Worm (Caenorhabditis elegans) whole organism, L1 larva: ENCODE results near the gene W02D7.8.
A peak's percentile ranks its signal among the peaks of the same experiment; 100 is the strongest.

Experiments
- C16A3.4 ChIP-seq: fragments of 150-350 bp; optimal IDR thresholded peaks from 2 replicates; lab custom pipeline; 2014; ENCODE audit warnings: missing biosample characterization, missing genetic modification characterization
- F16B12.6 ChIP-seq: fragments of 150-350 bp; optimal IDR thresholded peaks from 2 replicates; lab custom pipeline; 2014; ENCODE audit warnings: missing biosample characterization, missing genetic modification characterization
- alr-1 ChIP-seq: fragments of 200-800 bp; sonication (Bioruptor generic); optimal IDR thresholded peaks from 2 replicates; lab custom pipeline; 2018; ENCODE audit warnings: borderline replicate concordance, mild to moderate bottlenecking, missing genetic modification characterization, missing compliant biosample characterization
- blmp-1 ChIP-seq: fragments of 150-350 bp; optimal IDR thresholded peaks from 2 replicates; lab custom pipeline; 2014; ENCODE audit warnings: missing biosample characterization, missing genetic modification characterization
- ceh-63 ChIP-seq: fragments of 200-800 bp; sonication (Bioruptor generic); optimal IDR thresholded peaks from 2 replicates; lab custom pipeline; 2018; ENCODE audit warnings: mild to moderate bottlenecking, missing genetic modification characterization, missing compliant biosample characterization
- ceh-82 ChIP-seq, 3 experiments: fragments of 150-350 bp in 1 of 3; sonication (generic microtip) in 2 of 3; optimal IDR thresholded peaks; 2 replicates each; lab custom pipeline; 2014 to 2017; ENCODE audit warnings: missing biosample characterization in 3 of 3, missing genetic modification characterization in 3 of 3
- ceh-88 ChIP-seq: fragments of 200-800 bp; sonication (Bioruptor generic); IDR thresholded peaks from 2 replicates; pipeline ENCODE4 v1.3.6; 2022; ENCODE audit warnings: missing genetic modification characterization, missing compliant biosample characterization
- ceh-90 ChIP-seq: sonication (generic microtip); optimal IDR thresholded peaks from 2 replicates; lab custom pipeline; 2016; ENCODE audit warnings: missing genetic modification characterization, missing compliant biosample characterization
- ces-1 ChIP-seq: fragments of 150-350 bp; optimal IDR thresholded peaks from 2 replicates; lab custom pipeline; 2014; ENCODE audit warnings: missing biosample characterization, missing genetic modification reagents, missing genetic modification characterization
- dsc-1 ChIP-seq: sonication (generic microtip); optimal IDR thresholded peaks from 2 replicates; lab custom pipeline; 2016; ENCODE audit warnings: mild to moderate bottlenecking, missing genetic modification characterization, missing compliant biosample characterization
- efl-1 ChIP-seq, 4 experiments: fragments of 150-350 bp; optimal IDR thresholded peaks in 3 of 4; peaks in 1 of 4; 1 replicate in 1 of 4; 2 replicates in 3 of 4; lab custom pipeline; 2014; ENCODE audit warnings: missing biosample characterization in 2 of 4, missing genetic modification characterization in 2 of 4, missing genetic modification reagents in 2 of 4
- egl-13 ChIP-seq: sonication (generic microtip); optimal IDR thresholded peaks from 2 replicates; lab custom pipeline; 2016; ENCODE audit warnings: missing genotype, missing genetic modification reagents, missing genetic modification characterization, missing compliant biosample characterization
- elt-2 ChIP-seq: sonication (generic microtip); optimal IDR thresholded peaks from 2 replicates; lab custom pipeline; 2016; ENCODE audit warnings: missing genetic modification characterization, mild to moderate bottlenecking, inconsistent platforms, missing compliant biosample characterization, missing genetic modification reagents
- elt-3 ChIP-seq, 6 experiments: fragments of 150-350 bp in 1 of 6; sonication (generic microtip); optimal IDR thresholded peaks; 2 replicates each; lab custom pipeline; 2017 to 2018; ENCODE audit warnings: missing biosample characterization in 6 of 6, missing genetic modification characterization in 6 of 6, inconsistent platforms in 1 of 6
- fkh-8 ChIP-seq: sonication (generic microtip); optimal IDR thresholded peaks from 2 replicates; lab custom pipeline; 2016; ENCODE audit warnings: mild to moderate bottlenecking, missing genetic modification characterization, missing compliant biosample characterization
- isw-1 ChIP-seq: fragments of 200-800 bp; sonication (Bioruptor generic); IDR thresholded peaks from 2 replicates; pipeline ENCODE4 v1.3.6; 2022; ENCODE audit warnings: missing genetic modification characterization, missing compliant biosample characterization
- jun-1 ChIP-seq: fragments of 150-350 bp; optimal IDR thresholded peaks from 2 replicates; lab custom pipeline; 2014; ENCODE audit warnings: missing biosample characterization, missing genetic modification reagents, missing genetic modification characterization
- lin-13 ChIP-seq: fragments of 150-350 bp; optimal IDR thresholded peaks from 2 replicates; lab custom pipeline; 2014; ENCODE audit warnings: missing biosample characterization, missing genetic modification reagents, missing genetic modification characterization
- lin-14 ChIP-seq: fragments of 200-800 bp; sonication (Bioruptor generic); optimal IDR thresholded peaks from 2 replicates; lab custom pipeline; 2018; ENCODE audit warnings: mild to moderate bottlenecking, missing genetic modification characterization, moderate library complexity, missing compliant biosample characterization
- lin-15B ChIP-seq: fragments of 150-350 bp; sonication (generic microtip); optimal IDR thresholded peaks from 3 replicates; lab custom pipeline; 2014; ENCODE audit warnings: missing biosample characterization, missing genetic modification characterization
- lin-35 ChIP-seq, 2 experiments: fragments of 150-350 bp; optimal IDR thresholded peaks; 2 replicates each; lab custom pipeline; 2014; ENCODE audit warnings: missing biosample characterization in 2 of 2, missing genetic modification characterization in 2 of 2, missing genetic modification reagents in 2 of 2
- lin-39 ChIP-seq: fragments of 150-350 bp; optimal IDR thresholded peaks from 2 replicates; lab custom pipeline; 2014; ENCODE audit warnings: missing biosample characterization, missing genetic modification reagents, missing genetic modification characterization
- lsy-2 ChIP-seq, 2 experiments: fragments of 150-350 bp; optimal IDR thresholded peaks; 2 replicates each; lab custom pipeline; 2014; ENCODE audit warnings: missing biosample characterization in 2 of 2, missing genetic modification characterization in 2 of 2
- mab-9 ChIP-seq: fragments of 200-800 bp; sonication (Bioruptor generic); IDR thresholded peaks from 2 replicates; pipeline ENCODE4 v1.3.6; 2022; ENCODE audit warnings: missing genetic modification reagents, missing genetic modification characterization, missing compliant biosample characterization
- mdl-1 ChIP-seq, 2 experiments: fragments of 150-350 bp; optimal IDR thresholded peaks; 2 replicates each; lab custom pipeline; 2014 to 2017; ENCODE audit warnings: missing biosample characterization in 2 of 2, missing genetic modification characterization in 2 of 2, inconsistent platforms in 1 of 2
- mep-1 ChIP-seq: fragments of 150-350 bp; optimal IDR thresholded peaks from 2 replicates; lab custom pipeline; 2014; ENCODE audit warnings: missing biosample characterization, missing genetic modification characterization
- nhr-237 ChIP-seq: fragments of 150-350 bp; optimal IDR thresholded peaks from 2 replicates; lab custom pipeline; 2014; ENCODE audit warnings: missing biosample characterization, missing genetic modification characterization
- nhr-47 ChIP-seq: sonication (generic microtip); optimal IDR thresholded peaks from 2 replicates; lab custom pipeline; 2016; ENCODE audit warnings: mild to moderate bottlenecking, missing genetic modification characterization, moderate library complexity, missing compliant biosample characterization
- nhr-71 ChIP-seq: sonication (generic microtip); optimal IDR thresholded peaks from 2 replicates; lab custom pipeline; 2016; ENCODE audit warnings: mild to moderate bottlenecking, missing genetic modification characterization, moderate library complexity, missing compliant biosample characterization
- nhr-84 ChIP-seq: sonication (generic microtip); optimal IDR thresholded peaks from 2 replicates; lab custom pipeline; 2017; ENCODE audit warnings: missing biosample characterization, missing genetic modification characterization
- pag-3 ChIP-seq: sonication (generic microtip); optimal IDR thresholded peaks from 2 replicates; lab custom pipeline; 2017; ENCODE audit warnings: missing genetic modification characterization, mild to moderate bottlenecking, missing compliant biosample characterization, antibody characterized with exemption, borderline replicate concordance; ENCODE audit not compliant: insufficient read depth
- pqm-1 ChIP-seq: sonication (generic microtip); optimal IDR thresholded peaks from 3 replicates; lab custom pipeline; 2017; ENCODE audit warnings: missing biosample characterization, missing genetic modification characterization
- rnt-1 ChIP-seq: sonication (generic microtip); optimal IDR thresholded peaks from 2 replicates; lab custom pipeline; 2016; ENCODE audit warnings: mild to moderate bottlenecking, missing genetic modification characterization, moderate library complexity, missing compliant biosample characterization
- skn-1 ChIP-seq: fragments of 150-350 bp; optimal IDR thresholded peaks from 2 replicates; lab custom pipeline; 2014; ENCODE audit warnings: missing biosample characterization, missing genetic modification characterization
- snpc-4 ChIP-seq: fragments of 150-350 bp; optimal IDR thresholded peaks from 2 replicates; lab custom pipeline; 2014; ENCODE audit warnings: missing biosample characterization, missing genetic modification characterization
- snu-23 ChIP-seq: sonication (generic microtip); optimal IDR thresholded peaks from 2 replicates; lab custom pipeline; 2016; ENCODE audit warnings: missing genetic modification characterization, missing compliant biosample characterization
- swsn-7 ChIP-seq: sonication (generic microtip); optimal IDR thresholded peaks from 2 replicates; lab custom pipeline; 2016; ENCODE audit warnings: missing genetic modification characterization, missing compliant biosample characterization
- tbx-2 ChIP-seq: sonication (generic microtip); optimal IDR thresholded peaks from 2 replicates; lab custom pipeline; 2016; ENCODE audit warnings: missing genetic modification characterization, missing compliant biosample characterization
- unc-62 ChIP-seq: fragments of 150-350 bp; optimal IDR thresholded peaks from 2 replicates; lab custom pipeline; 2014; ENCODE audit warnings: missing biosample characterization, missing genetic modification reagents, missing genetic modification characterization
- unc-86 ChIP-seq: sonication (generic microtip); optimal IDR thresholded peaks from 2 replicates; lab custom pipeline; 2016; ENCODE audit warnings: missing genetic modification characterization, missing compliant biosample characterization
- unc-98 ChIP-seq: fragments of 200-800 bp; sonication (Bioruptor generic); IDR thresholded peaks from 2 replicates; pipeline ENCODE4 v1.3.6; 2022; ENCODE audit warnings: missing genetic modification characterization, missing compliant biosample characterization
- xbp-1 ChIP-seq: sonication (generic microtip); optimal IDR thresholded peaks from 2 replicates; lab custom pipeline; 2016; ENCODE audit warnings: missing genetic modification characterization, missing compliant biosample characterization
- zag-1 ChIP-seq: fragments of 150-350 bp; optimal IDR thresholded peaks from 2 replicates; lab custom pipeline; 2014; ENCODE audit warnings: missing biosample characterization, missing genetic modification characterization

W02D7.8 gene

DNA sequence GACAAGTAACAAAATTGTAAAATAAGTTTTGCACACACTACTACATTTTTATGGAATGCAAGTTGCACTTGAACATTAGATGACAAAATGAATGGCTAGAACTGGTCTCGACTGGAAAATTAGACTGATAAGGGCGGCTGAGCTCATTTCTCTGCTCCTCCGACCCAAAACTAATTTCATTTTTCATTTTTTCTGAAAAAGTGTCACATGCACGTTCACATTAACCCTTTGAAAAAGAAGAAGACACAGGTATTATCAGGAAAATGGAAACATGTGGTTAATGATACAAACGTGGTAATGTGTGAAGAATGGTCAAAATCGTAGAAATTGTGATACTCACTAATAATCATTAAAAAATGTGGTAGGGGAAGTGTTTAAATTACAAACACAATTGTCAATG lies 747 bp upstream of the W02D7.8 start:
- TF ChIP-seq lin-35 (GFP tag; optimal IDR thresholded peaks at IDR 0.05; lab: Kevin White, UChicago) (peak in 1 of 2 experiments; percentile 23), efl-1 (optimal IDR thresholded peaks at IDR 0.05; lab: Kevin White, UChicago) (no peak), efl-1 (GFP tag; optimal IDR thresholded peaks at IDR 0.05 in 1 of 2; lab: Kevin White, UChicago) (peak in 1 of 2 experiments; percentile 57), zag-1 (no peak), elt-2 (peak; percentile 73), nhr-84 (tag; lab: Kevin White, UChicago) (no peak)

DNA sequence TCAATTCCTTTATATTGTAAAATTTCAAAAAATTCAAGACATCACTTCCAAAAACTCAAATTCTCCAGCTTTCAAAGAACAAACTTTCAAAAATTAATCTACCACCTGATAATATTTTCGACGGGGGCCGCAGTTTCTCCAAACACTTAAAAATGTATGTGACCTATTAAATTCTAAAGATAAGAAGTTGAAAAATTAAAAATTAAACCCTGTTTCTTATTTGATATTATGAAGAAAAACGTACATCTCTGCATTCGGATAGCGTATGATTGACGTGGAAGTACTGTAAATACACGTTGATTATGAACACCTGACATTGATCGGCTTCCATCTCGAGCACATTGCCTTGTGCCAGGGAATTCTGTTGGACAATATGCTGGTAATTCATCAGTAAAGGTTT lies 326 bp downstream of the W02D7.8 start:
- TF ChIP-seq swsn-7 (tag; lab: Kevin White, UChicago): no peak
- TF ChIP-seq nhr-84 (tag; lab: Kevin White, UChicago): no peak
- no peak for TF ChIP-seq jun-1
- TF ChIP-seq egl-13 (tag; lab: Kevin White, UChicago): no peak
- no peak for TF ChIP-seq zag-1
- TF ChIP-seq unc-86: no peak
- TF ChIP-seq elt-2: peak; percentile 60
- TF ChIP-seq lin-13 (GFP tag; lab: Kevin White, UChicago): no peak

DNA sequence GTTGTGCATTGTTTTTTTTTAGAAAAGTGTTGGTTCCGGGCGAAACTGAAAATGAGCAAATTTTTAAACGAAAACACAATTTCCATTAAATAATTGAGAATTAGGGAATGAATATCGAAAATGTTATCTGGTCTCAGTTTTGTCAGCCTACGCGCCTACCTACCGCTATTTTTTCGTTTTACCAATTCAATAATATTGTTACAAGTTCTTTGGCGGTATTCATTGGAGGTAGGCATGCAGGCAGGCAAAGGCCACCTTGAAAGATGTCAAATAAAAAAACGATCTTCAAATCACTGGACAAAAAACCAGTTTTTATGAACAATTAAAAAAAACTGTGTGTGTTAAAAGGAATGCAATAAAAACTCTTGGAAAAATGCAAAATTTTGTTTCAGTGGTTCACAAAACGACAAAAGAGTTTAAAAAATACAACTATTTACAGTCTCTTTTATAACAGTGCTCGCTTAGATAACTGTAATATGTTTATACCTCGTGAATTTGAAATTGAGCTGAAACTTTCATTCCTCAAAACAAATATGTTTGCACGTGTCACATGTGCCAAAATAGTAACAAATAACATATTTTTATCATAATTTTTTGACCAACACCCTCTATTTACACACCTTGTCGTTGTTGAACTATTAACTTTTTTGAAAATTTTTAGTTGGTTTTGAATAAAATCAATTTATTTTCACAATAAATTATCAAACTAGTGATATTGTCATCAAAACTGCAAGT lies 1.6 kb downstream of the W02D7.8 start, which contains the start of gene W02D7.11:
Gene W02D7.11, minus strand, starts transcription at position 51 of the 735 bp plus-strand sequence.
- TF ChIP-seq elt-2 (peak; percentile 64), lin-35 (GFP tag; optimal IDR thresholded peaks at IDR 0.05; lab: Kevin White, UChicago) (peak in 1 of 2 experiments; percentile 30), efl-1 (optimal IDR thresholded peaks at IDR 0.05; lab: Kevin White, UChicago) (no peak), efl-1 (GFP tag; optimal IDR thresholded peaks at IDR 0.05 in 1 of 2; lab: Kevin White, UChicago) (peak in 1 of 2 experiments; percentile 21), ceh-90 (tag; lab: Kevin White, UChicago) (no peak)

DNA sequence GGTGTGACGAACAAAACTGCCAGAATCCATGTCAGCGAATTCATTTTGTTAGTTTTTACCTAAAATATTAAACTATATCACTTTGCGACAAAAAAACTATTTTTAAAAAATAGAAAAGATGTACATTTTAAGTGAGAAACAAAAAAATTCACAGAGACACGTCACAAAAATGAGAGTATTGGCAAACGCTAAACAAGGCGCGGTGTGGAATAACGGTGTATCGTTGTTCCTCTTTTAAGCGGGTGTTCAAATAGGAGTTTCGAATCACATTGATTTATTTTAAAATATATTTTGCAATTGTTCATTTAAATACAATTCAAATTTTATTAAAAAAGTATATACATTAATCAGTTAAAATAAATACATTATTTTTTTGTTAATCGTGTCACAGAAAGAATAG lies 3.7 kb downstream of the W02D7.8 start, which contains the start of gene sel-9:
Gene sel-9, minus strand, starts transcription at position 59 of the 400 bp plus-strand sequence.
- TF ChIP-seq ceh-63 (GFP tag; lab: Kevin White, UChicago): no peak
- TF ChIP-seq isw-1 (GFP tag; lab: Robert Waterston, UW): peak; percentile 25; the same call in 1 of the 2 replicates
- TF ChIP-seq unc-62 (GFP tag; lab: Kevin White, UChicago): no peak
- TF ChIP-seq jun-1: peak; percentile 21
- TF ChIP-seq dsc-1 (tag; lab: Kevin White, UChicago): peak; percentile 24
- TF ChIP-seq fkh-8 (tag; lab: Kevin White, UChicago): no peak
- TF ChIP-seq skn-1: peak; percentile 37
- TF ChIP-seq C16A3.4 (tag; lab: Kevin White, UChicago): peak; percentile 76
- peak; percentile 60 for TF ChIP-seq snu-23
- TF ChIP-seq efl-1 (optimal IDR thresholded peaks at IDR 0.05; lab: Kevin White, UChicago): peak; percentile 47 to 90
- TF ChIP-seq efl-1 (GFP tag; optimal IDR thresholded peaks at IDR 0.05 in 1 of 2; lab: Kevin White, UChicago): peak; percentile 92 to 99
- TF ChIP-seq snpc-4 (tag; lab: Kevin White, UChicago): peak; percentile 60
- TF ChIP-seq nhr-47 (tag; lab: Kevin White, UChicago): peak; percentile 53
- peak in 1 of 2 experiments; percentile 42 for TF ChIP-seq mdl-1 (tag; optimal IDR thresholded peaks at IDR 0.05; lab: Kevin White, UChicago)
- TF ChIP-seq pqm-1 (tag; lab: Kevin White, UChicago): no peak
- peak in 1 of 6 experiments; percentile 47 for TF ChIP-seq elt-3 (tag; optimal IDR thresholded peaks at IDR 0.05; lab: Kevin White, UChicago)
- TF ChIP-seq ces-1 (GFP tag; lab: Kevin White, UChicago): no peak
- TF ChIP-seq blmp-1 (tag; lab: Kevin White, UChicago): peak; percentile 64
- peak; percentile 30 for TF ChIP-seq lin-39 (tag; lab: Kevin White, UChicago)
- TF ChIP-seq tbx-2: peak; percentile 48
- TF ChIP-seq lsy-2 (tag; optimal IDR thresholded peaks at IDR 0.05; lab: Kevin White, UChicago): peak; percentile 55 to 69
- peak; percentile 47 for TF ChIP-seq lin-14 (GFP tag; lab: Kevin White, UChicago)
- TF ChIP-seq lin-15B (tag; lab: Kevin White, UChicago): peak; percentile 29
- peak; percentile 43 for TF ChIP-seq rnt-1 (tag; lab: Kevin White, UChicago)
- TF ChIP-seq pag-3: no peak
- no peak for TF ChIP-seq nhr-237
- peak; percentile 9 for TF ChIP-seq elt-2
- TF ChIP-seq mep-1 (tag; lab: Kevin White, UChicago): peak; percentile 73
- no peak for TF ChIP-seq nhr-84 (tag; lab: Kevin White, UChicago)
- TF ChIP-seq ceh-82 (tag; optimal IDR thresholded peaks at IDR 0.05; lab: Kevin White, UChicago): peak; percentile 19 to 38 (median 26)
- no peak for TF ChIP-seq mab-9
- TF ChIP-seq unc-98: no peak
- peak; percentile 12 for TF ChIP-seq F16B12.6 (tag; lab: Kevin White, UChicago)
- no peak for TF ChIP-seq alr-1 (tag; lab: Kevin White, UChicago)
- peak; percentile 52 for TF ChIP-seq nhr-71
- no peak for TF ChIP-seq ceh-88 (GFP tag; lab: Robert Waterston, UW)
- peak; percentile 79 for TF ChIP-seq xbp-1 (tag; lab: Kevin White, UChicago)
